Fruit fly (Drosophila melanogaster) whole organism, embryonic: Measurements from ENCODE around the gene CG43731.

Source experiments
- Ada2b ChIP-seq: fragments of 200-800 bp; sonication (Bioruptor generic); IDR thresholded peaks from 2 replicates; pipeline ENCODE4 v1.3.6; 2022; ENCODE audit warnings: missing biosample characterization, missing genetic modification characterization
- Awh ChIP-seq: fragments of 200-800 bp; sonication (Bioruptor generic); IDR thresholded peaks from 2 replicates; pipeline ENCODE4, ENCODE4 v1.3.6; 2022; ENCODE audit warnings: missing biosample characterization, missing genetic modification characterization
- CG10267 ChIP-seq: fragments of 200-800 bp; sonication (Bioruptor generic); optimal IDR thresholded peaks from 2 replicates; lab custom pipeline; 2018; ENCODE audit warnings: missing biosample characterization, mild to moderate bottlenecking, missing genetic modification characterization, moderate library complexity
- CG10462 ChIP-seq: fragments of 200-800 bp; sonication (Bioruptor generic); optimal IDR thresholded peaks from 2 replicates; lab custom pipeline; 2016; ENCODE audit warnings: missing biosample characterization, missing genetic modification characterization
- CG11696 ChIP-seq: fragments of 200-800 bp; sonication (Bioruptor generic); IDR thresholded peaks from 2 replicates; pipeline ENCODE4 v1.3.6; 2022; ENCODE audit warnings: missing biosample characterization, missing genetic modification characterization
- CG1233 ChIP-seq: fragments of 200-800 bp; sonication (Bioruptor generic); optimal IDR thresholded peaks from 4 replicates; lab custom pipeline; 2018; ENCODE audit warnings: missing biosample characterization, mild to moderate bottlenecking, missing genetic modification characterization
- CG12391 ChIP-seq: fragments of 200-800 bp; sonication (Bioruptor generic); optimal IDR thresholded peaks from 3 replicates; lab custom pipeline; 2018; ENCODE audit warnings: missing biosample characterization, mild to moderate bottlenecking, missing genetic modification characterization, moderate library complexity
- CG13624 ChIP-seq: fragments of 200-800 bp; sonication (Bioruptor generic); optimal IDR thresholded peaks from 2 replicates; lab custom pipeline; 2016; ENCODE audit warnings: missing biosample characterization, missing genetic modification characterization
- CG14014 ChIP-seq: fragments of 200-800 bp; sonication (Bioruptor generic); IDR thresholded peaks from 2 replicates; pipeline ENCODE4 v1.3.6; 2022; ENCODE audit warnings: missing biosample characterization, missing genetic modification characterization
- CG14441 ChIP-seq: fragments of 200-800 bp; sonication (Bioruptor generic); IDR thresholded peaks from 2 replicates; pipeline ENCODE4 v1.3.6; 2022; ENCODE audit warnings: missing biosample characterization, missing genetic modification characterization
- CG16863 ChIP-seq: fragments of 200-800 bp; sonication (Bioruptor generic); optimal IDR thresholded peaks from 3 replicates; lab custom pipeline; 2016; ENCODE audit warnings: missing biosample characterization, missing genetic modification characterization
- CG1832 ChIP-seq: fragments of 200-800 bp; sonication (Bioruptor generic); optimal IDR thresholded peaks from 2 replicates; lab custom pipeline; 2017; ENCODE audit warnings: missing biosample characterization, mild to moderate bottlenecking, missing genetic modification characterization, inconsistent platforms
- CG3163 ChIP-seq: fragments of 200-800 bp; sonication (Bioruptor generic); optimal IDR thresholded peaks from 3 replicates; lab custom pipeline; 2016; ENCODE audit warnings: missing biosample characterization, missing genetic modification characterization
- CG32772 ChIP-seq: fragments of 200-800 bp; sonication (Bioruptor generic); IDR thresholded peaks from 2 replicates; pipeline ENCODE4 v1.3.6; 2022; ENCODE audit warnings: missing biosample characterization, missing genetic modification characterization
- CG34376 ChIP-seq: fragments of 200-800 bp; sonication (Bioruptor generic); optimal IDR thresholded peaks from 2 replicates; lab custom pipeline; 2018; ENCODE audit warnings: missing biosample characterization, mild to moderate bottlenecking, missing genetic modification characterization
- CG34422 ChIP-seq: fragments of 200-800 bp; sonication (Bioruptor generic); IDR thresholded peaks from 3 replicates; pipeline ENCODE4 v1.3.6; 2022; ENCODE audit warnings: missing biosample characterization, missing genetic modification characterization
- CG3995 ChIP-seq: fragments of 200-800 bp; sonication (Bioruptor generic); optimal IDR thresholded peaks from 3 replicates; lab custom pipeline; 2016; ENCODE audit warnings: missing biosample characterization, missing genetic modification characterization
- CG42726 ChIP-seq: fragments of 200-800 bp; sonication (Bioruptor generic); IDR thresholded peaks from 2 replicates; pipeline ENCODE4 v1.3.6; 2022; ENCODE audit warnings: missing biosample characterization, missing genetic modification characterization; ENCODE audit not compliant: partially characterized antibody
- CG5953 ChIP-seq: fragments of 200-800 bp; sonication (Bioruptor generic); IDR thresholded peaks from 2 replicates; pipeline ENCODE4 v1.3.6; 2022; ENCODE audit warnings: missing biosample characterization, missing genetic modification characterization
- CG6683 ChIP-seq: fragments of 200-800 bp; sonication (Bioruptor generic); optimal IDR thresholded peaks from 2 replicates; lab custom pipeline; 2017; ENCODE audit warnings: missing biosample characterization, mild to moderate bottlenecking, missing genetic modification characterization, missing genetic modification reagents
- CG6689 ChIP-seq: fragments of 200-800 bp; sonication (Bioruptor generic); IDR thresholded peaks from 2 replicates; pipeline ENCODE4 v1.3.6; 2022; ENCODE audit warnings: missing biosample characterization, missing genetic modification characterization
- CG7987 ChIP-seq: fragments of 200-800 bp; sonication (Bioruptor generic); optimal IDR thresholded peaks from 2 replicates; lab custom pipeline; 2018; ENCODE audit warnings: missing biosample characterization, mild to moderate bottlenecking, missing genetic modification characterization, moderate library complexity
- CG8290 ChIP-seq, 3 experiments: fragments of 200-800 bp; sonication (Bioruptor generic); optimal IDR thresholded peaks; 2 replicates each; lab custom pipeline; 2016 to 2019; ENCODE audit warnings: missing biosample characterization in 3 of 3, missing genetic modification characterization in 3 of 3, mild to moderate bottlenecking in 2 of 3, moderate library complexity in 1 of 3
- CG8478 ChIP-seq: fragments of >200 bp; optimal IDR thresholded peaks from 2 replicates; lab custom pipeline; 2018
- D19A ChIP-seq: fragments of 200-800 bp; optimal IDR thresholded peaks from 3 replicates; lab custom pipeline; 2019; ENCODE audit warnings: missing biosample characterization, mild to moderate bottlenecking, missing genetic modification characterization, moderate library complexity
- Doc3 ChIP-seq: fragments of 200-800 bp; sonication (Bioruptor generic); IDR thresholded peaks from 3 replicates; pipeline ENCODE4 v1.3.6; 2022; ENCODE audit warnings: missing biosample characterization, missing genetic modification characterization; ENCODE audit not compliant: partially characterized antibody
- Dref ChIP-seq: fragments of 200-800 bp; sonication (Bioruptor generic); IDR thresholded peaks from 2 replicates; pipeline ENCODE4 v1.3.6; 2022; ENCODE audit warnings: missing biosample characterization, missing genetic modification characterization
- Gug ChIP-seq: fragments of 200-800 bp; sonication (Bioruptor generic); IDR thresholded peaks from 4 replicates; pipeline ENCODE4 v1.3.6; 2022; ENCODE audit warnings: missing biosample characterization, missing genetic modification characterization
- H15 ChIP-seq: fragments of 200-800 bp; sonication (Bioruptor generic); IDR thresholded peaks from 3 replicates; pipeline ENCODE4 v1.3.6; 2022; ENCODE audit warnings: missing biosample characterization, missing genetic modification characterization
- HHEX ChIP-seq: fragments of 200-800 bp; sonication (Bioruptor generic); optimal IDR thresholded peaks from 3 replicates; lab custom pipeline; 2017; ENCODE audit warnings: missing biosample characterization, mild to moderate bottlenecking, missing genetic modification characterization, missing genetic modification reagents
- HmgD ChIP-seq: fragments of 200-800 bp; sonication (Bioruptor generic); optimal IDR thresholded peaks from 3 replicates; lab custom pipeline; 2016; ENCODE audit warnings: missing biosample characterization, missing genetic modification characterization
- Meics ChIP-seq: fragments of 200-800 bp; sonication (Bioruptor generic); optimal IDR thresholded peaks from 2 replicates; lab custom pipeline; 2017; ENCODE audit warnings: missing biosample characterization, mild to moderate bottlenecking, missing genetic modification characterization
- NFAT ChIP-seq: fragments of 200-800 bp; sonication (Bioruptor generic); IDR thresholded peaks from 2 replicates; pipeline ENCODE4 v1.3.6; 2022; ENCODE audit warnings: missing biosample characterization, missing genetic modification characterization
- Spps ChIP-seq: fragments of 200-800 bp; sonication (Bioruptor generic); optimal IDR thresholded peaks from 2 replicates; lab custom pipeline; 2018; ENCODE audit warnings: missing biosample characterization, mild to moderate bottlenecking, missing genetic modification characterization
- aop ChIP-seq: fragments of 200-800 bp; sonication (Bioruptor generic); IDR thresholded peaks from 2 replicates; pipeline ENCODE4 v1.3.6; 2022; ENCODE audit warnings: missing biosample characterization, missing genetic modification characterization
- cad ChIP-seq: fragments of >200 bp; optimal IDR thresholded peaks from 2 replicates; lab custom pipeline; 2017; ENCODE audit warnings: missing biosample characterization, missing genetic modification characterization
- dan ChIP-seq: fragments of 200-800 bp; sonication (Bioruptor generic); IDR thresholded peaks from 2 replicates; pipeline ENCODE4 v1.3.6; 2022; ENCODE audit warnings: missing biosample characterization, missing genetic modification characterization
- dm ChIP-seq: fragments of 200-800 bp; sonication (Bioruptor generic); optimal IDR thresholded peaks from 3 replicates; lab custom pipeline; 2016; ENCODE audit warnings: missing biosample characterization, missing genetic modification characterization
- dmrt11E ChIP-seq: fragments of 200-800 bp; sonication (Bioruptor generic); optimal IDR thresholded peaks from 3 replicates; lab custom pipeline; 2018; ENCODE audit warnings: missing biosample characterization, mild to moderate bottlenecking, missing genetic modification characterization, moderate library complexity
- esg ChIP-seq: fragments of 200-800 bp; sonication (Bioruptor generic); conservative IDR thresholded peaks from 2 replicates; pipeline ENCODE4 v1.3.6; 2022; ENCODE audit warnings: missing biosample characterization, missing genetic modification characterization
- ham ChIP-seq: fragments of 200-800 bp; sonication (Bioruptor generic); IDR thresholded peaks from 2 replicates; pipeline ENCODE4 v1.3.6; 2022; ENCODE audit warnings: missing biosample characterization, missing genetic modification characterization
- hbn ChIP-seq: fragments of 200-800 bp; sonication (Bioruptor generic); IDR thresholded peaks from 2 replicates; pipeline ENCODE4 v1.3.6; 2022; ENCODE audit warnings: missing biosample characterization, missing genetic modification characterization; ENCODE audit not compliant: partially characterized antibody
- jigr1 ChIP-seq: fragments of 200-800 bp; sonication (Bioruptor generic); IDR thresholded peaks from 3 replicates; pipeline ENCODE4 v1.3.6; 2022; ENCODE audit warnings: missing biosample characterization, missing genetic modification characterization
- klu ChIP-seq: fragments of 200-800 bp; sonication (Bioruptor generic); IDR thresholded peaks from 2 replicates; pipeline ENCODE4 v1.3.6; 2022; ENCODE audit warnings: missing biosample characterization, missing genetic modification characterization
- mam ChIP-seq: fragments of 200-800 bp; sonication (Bioruptor generic); optimal IDR thresholded peaks from 3 replicates; lab custom pipeline; 2016; ENCODE audit warnings: missing biosample characterization, missing genetic modification characterization
- nau ChIP-seq: fragments of 200-800 bp; sonication (Bioruptor generic); optimal IDR thresholded peaks from 3 replicates; lab custom pipeline; 2017; ENCODE audit warnings: missing biosample characterization, mild to moderate bottlenecking, missing genetic modification characterization, missing genetic modification reagents
- onecut ChIP-seq: fragments of 200-800 bp; sonication (Bioruptor generic); IDR thresholded peaks from 2 replicates; pipeline ENCODE4 v1.3.6; 2022; ENCODE audit warnings: missing biosample characterization, missing genetic modification characterization
- pnt ChIP-seq: fragments of 200-800 bp; sonication (Bioruptor generic); optimal IDR thresholded peaks from 3 replicates; lab custom pipeline; 2016; ENCODE audit warnings: missing biosample characterization, missing genetic modification characterization
- scrt ChIP-seq: fragments of 200-800 bp; sonication (Bioruptor generic); optimal IDR thresholded peaks from 2 replicates; lab custom pipeline; 2018; ENCODE audit warnings: missing biosample characterization, mild to moderate bottlenecking, missing genetic modification characterization, moderate library complexity
- slp2 ChIP-seq: fragments of 200-800 bp; sonication (Bioruptor generic); optimal IDR thresholded peaks from 2 replicates; lab custom pipeline; 2016; ENCODE audit warnings: missing biosample characterization, missing genetic modification characterization
- stwl ChIP-seq: fragments of 200-800 bp; sonication (Bioruptor generic); optimal IDR thresholded peaks from 3 replicates; lab custom pipeline; 2018; ENCODE audit warnings: missing biosample characterization, mild to moderate bottlenecking, missing genetic modification characterization, moderate library complexity
- zfh1 ChIP-seq: fragments of 200-800 bp; sonication (Bioruptor generic); IDR thresholded peaks from 3 replicates; pipeline ENCODE4 v1.3.6; 2022; ENCODE audit warnings: missing biosample characterization, missing genetic modification characterization

Gene CG43731

DNA sequence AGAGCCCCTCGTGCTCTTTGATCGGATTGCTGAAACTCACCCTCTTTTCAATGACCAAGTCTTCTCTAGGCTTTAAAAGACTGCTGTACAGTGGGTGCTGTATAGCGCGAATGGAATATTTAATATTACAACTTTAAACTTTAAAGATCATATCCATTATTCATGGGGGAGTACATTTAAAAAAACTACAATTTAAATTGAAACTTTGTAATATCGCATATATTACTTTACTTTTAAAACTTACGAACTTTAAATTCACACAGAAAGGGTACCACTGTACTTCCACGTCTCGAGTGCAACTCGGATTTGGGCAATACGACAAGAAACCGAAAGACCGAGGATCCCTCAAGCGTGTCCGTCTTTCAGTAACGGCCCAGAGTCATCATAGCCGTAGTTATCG lies 42.9 kb upstream of the CG43731 start, which contains the start of gene Phlpp:
Phlpp (plus strand) TSS at position 214 of the 400 bp plus-strand sequence.
- peak; percentile 7 for TF ChIP-seq CG10462 (GFP tag; lab: Kevin White, UChicago)
- TF ChIP-seq CG3995 (GFP tag; lab: Kevin White, UChicago), result no peak
- peak; percentile 59 for TF ChIP-seq dmrt11E
- TF ChIP-seq cad (GFP tag; lab: Kevin White, UChicago), result no peak
- TF ChIP-seq onecut (GFP tag; lab: Robert Waterston, UW), result 0 out of 2 replicates have a peak, but pooled peaks have one; percentile 33
- no peak for TF ChIP-seq CG11696 (GFP tag; lab: Robert Waterston, UW)
- no peak for TF ChIP-seq CG6683 (GFP tag; lab: Kevin White, UChicago)
- TF ChIP-seq CG16863, result peak; percentile 10
- TF ChIP-seq pnt (GFP tag; lab: Kevin White, UChicago), result peak; percentile 8
- TF ChIP-seq jigr1, result no peak
- TF ChIP-seq stwl (tag; lab: Kevin White, UChicago), result peak; percentile 2
- TF ChIP-seq dan (GFP tag; lab: Robert Waterston, UW), result no peak
- no peak for TF ChIP-seq NFAT (GFP tag; lab: Robert Waterston, UW)
- TF ChIP-seq Spps, result peak; percentile 26
- TF ChIP-seq ham (GFP tag; lab: Robert Waterston, UW), result no peak
- TF ChIP-seq CG12391 (tag; lab: Kevin White, UChicago), result peak; percentile 41
- TF ChIP-seq slp2 (GFP tag; lab: Kevin White, UChicago), result peak; percentile 4
- TF ChIP-seq CG14014 (GFP tag; lab: Robert Waterston, UW), result peak; percentile 56; the same call in 1 of the 2 replicates
- peak; percentile 40; the same call in 1 of the 3 replicates for TF ChIP-seq H15 (GFP tag; lab: Robert Waterston, UW)
- TF ChIP-seq scrt, result no peak
- no peak for TF ChIP-seq aop (GFP tag; lab: Robert Waterston, UW)
- TF ChIP-seq zfh1, result peak; percentile 83
- TF ChIP-seq mam, result peak; percentile 20
- no peak for TF ChIP-seq CG13624 (GFP tag; lab: Kevin White, UChicago)
- peak; percentile 8 for TF ChIP-seq HHEX (GFP tag; lab: Kevin White, UChicago)
- peak; percentile 19; the same call in 1 of the 4 replicates for TF ChIP-seq Gug
- no peak for TF ChIP-seq CG8478 (lab: Kevin White, UChicago)
- no peak for TF ChIP-seq D19A
- TF ChIP-seq hbn (GFP tag; lab: Robert Waterston, UW), result no peak
- TF ChIP-seq CG34376 (GFP tag; lab: Kevin White, UChicago), result no peak
- no peak for TF ChIP-seq HmgD
- TF ChIP-seq dm (GFP tag; lab: Kevin White, UChicago), result no peak
- peak; percentile 36; the same call in 1 of the 2 replicates for TF ChIP-seq CG32772
- peak; percentile 45 for TF ChIP-seq esg (GFP tag; lab: Robert Waterston, UW)
- peak; percentile 77 for TF ChIP-seq CG10267 (tag; lab: Kevin White, UChicago)
- TF ChIP-seq CG8290 (GFP tag; optimal IDR thresholded peaks at IDR 0.05; lab: Kevin White, UChicago), result peak; percentile 14
- no peak for TF ChIP-seq CG8290 (tag; optimal IDR thresholded peaks at IDR 0.05; lab: Kevin White, UChicago)
- peak; percentile 70; the same call in 1 of the 3 replicates for TF ChIP-seq CG34422 (GFP tag; lab: Robert Waterston, UW)
- TF ChIP-seq CG5953 (GFP tag; lab: Robert Waterston, UW), result 0 out of 2 replicates have a peak, but pooled peaks have one; percentile 47
- TF ChIP-seq CG42726 (GFP tag; lab: Robert Waterston, UW), result no peak
- TF ChIP-seq Doc3 (GFP tag; lab: Robert Waterston, UW), result no peak
- TF ChIP-seq CG7987 (GFP tag; lab: Kevin White, UChicago), result no peak
- peak; percentile 74 for TF ChIP-seq CG14441
- no peak for TF ChIP-seq klu
- no peak for TF ChIP-seq CG1832
- peak; percentile 70 for TF ChIP-seq Ada2b (GFP tag; lab: Robert Waterston, UW)
- no peak for TF ChIP-seq Dref
- TF ChIP-seq CG6689 (GFP tag; lab: Robert Waterston, UW), result peak; percentile 72
- TF ChIP-seq Awh (GFP tag; lab: Robert Waterston, UW), result 0 out of 2 replicates have a peak, but pooled peaks have one; percentile 51
- peak; percentile 49 for TF ChIP-seq CG3163 (GFP tag; lab: Kevin White, UChicago)
- peak; percentile 31 for TF ChIP-seq CG1233 (GFP tag; lab: Kevin White, UChicago)
- TF ChIP-seq nau (GFP tag; lab: Kevin White, UChicago), result no peak
- TF ChIP-seq Meics (GFP tag; lab: Kevin White, UChicago), result no peak
